Worm (Caenorhabditis elegans) whole organism, L1 larva: Measurements from ENCODE around the gene C07B5.3.

Source experiments
- C34B4.2 ChIP-seq: sonication (generic microtip); optimal IDR thresholded peaks from 2 replicates; lab custom pipeline; 2017; ENCODE audit warnings: mild to moderate bottlenecking, missing genetic modification characterization, missing compliant biosample characterization
- ama-1 ChIP-seq: fragments of 150-350 bp; optimal IDR thresholded peaks from 2 replicates; lab custom pipeline; 2014
- elt-2 ChIP-seq: sonication (generic microtip); optimal IDR thresholded peaks from 2 replicates; lab custom pipeline; 2016; ENCODE audit warnings: missing genetic modification characterization, mild to moderate bottlenecking, inconsistent platforms, missing compliant biosample characterization, missing genetic modification reagents
- lin-14 ChIP-seq: fragments of 200-800 bp; sonication (Bioruptor generic); optimal IDR thresholded peaks from 2 replicates; lab custom pipeline; 2018; ENCODE audit warnings: mild to moderate bottlenecking, missing genetic modification characterization, moderate library complexity, missing compliant biosample characterization
- nhr-28 ChIP-seq: fragments of 150-350 bp; optimal IDR thresholded peaks from 2 replicates; lab custom pipeline; 2014; ENCODE audit warnings: missing biosample characterization, missing genetic modification characterization

- TF ChIP-seq nhr-28 (tag; lab: Kevin White, UChicago): no peak
- TF ChIP-seq elt-2: no peak
- TF ChIP-seq lin-14: no peak
- TF ChIP-seq ama-1 (lab: Kevin White, UChicago): no peak
- TF ChIP-seq C34B4.2 (tag; lab: Kevin White, UChicago): no peak
Measured at ce11 chrX:9565881-9566280, 42.9 kb upstream of the C07B5.3 start, which contains the start of gene moc-5.
